Worm (Caenorhabditis elegans) whole organism, young adult: ENCODE measurements around the gene aat-8.

Source experiments
- B0261.1 ChIP-seq: sonication (generic microtip); optimal IDR thresholded peaks from 2 replicates; lab custom pipeline; 2016; ENCODE audit warnings: mild to moderate bottlenecking, missing genetic modification characterization, moderate library complexity, missing compliant biosample characterization
- D2030.7 ChIP-seq: fragments of 200-800 bp; sonication (Bioruptor generic); IDR thresholded peaks from 2 replicates; pipeline ENCODE4 v1.3.6; 2022; ENCODE audit warnings: missing genetic modification reagents, missing genetic modification characterization, missing compliant biosample characterization
- F22D6.2 ChIP-seq: sonication (generic microtip); optimal IDR thresholded peaks from 2 replicates; lab custom pipeline; 2016; ENCODE audit warnings: mild to moderate bottlenecking, missing genetic modification characterization, missing compliant biosample characterization
- F23B12.7 ChIP-seq: sonication (generic microtip); optimal IDR thresholded peaks from 2 replicates; lab custom pipeline; 2017; ENCODE audit warnings: missing genetic modification characterization, mild to moderate bottlenecking, missing compliant biosample characterization, antibody characterized with exemption, moderate library complexity; ENCODE audit not compliant: insufficient read depth
- F37B4.10 ChIP-seq: fragments of 200-800 bp; sonication (Bioruptor generic); IDR thresholded peaks from 2 replicates; pipeline ENCODE4 v1.3.6; 2022; ENCODE audit warnings: missing genetic modification characterization, missing compliant biosample characterization
- F55B11.4 ChIP-seq: sonication (generic microtip); optimal IDR thresholded peaks from 2 replicates; lab custom pipeline; 2016; ENCODE audit warnings: missing compliant biosample characterization, missing genetic modification characterization, borderline replicate concordance; ENCODE audit not compliant: insufficient read depth
- K12H6.12 ChIP-seq: fragments of 200-800 bp; sonication (Bioruptor generic); optimal IDR thresholded peaks from 2 replicates; lab custom pipeline; 2018; ENCODE audit warnings: mild to moderate bottlenecking, missing genetic modification characterization, missing compliant biosample characterization
- Y53F4B.3 ChIP-seq: fragments of 200-800 bp; sonication (Bioruptor generic); IDR thresholded peaks from 2 replicates; pipeline ENCODE4 v1.3.6; 2022; ENCODE audit warnings: missing genetic modification reagents, missing genetic modification characterization, missing compliant biosample characterization
- Y67H2A.10 ChIP-seq: fragments of 200-800 bp; sonication (Bioruptor generic); conservative IDR thresholded peaks from 2 replicates; pipeline ENCODE4 v1.3.6; 2022; ENCODE audit warnings: missing genetic modification reagents, missing genetic modification characterization, missing compliant biosample characterization
- Y95B8A.8 ChIP-seq: fragments of 200-800 bp; sonication (Bioruptor generic); IDR thresholded peaks from 2 replicates; pipeline ENCODE4 v1.3.6; 2022; ENCODE audit warnings: missing genetic modification reagents, missing genetic modification characterization, missing compliant biosample characterization
- atf-7 ChIP-seq: sonication (generic microtip); optimal IDR thresholded peaks from 2 replicates; lab custom pipeline; 2017; ENCODE audit warnings: mild to moderate bottlenecking, missing genetic modification characterization, missing compliant biosample characterization
- ccch-3 ChIP-seq: fragments of 200-800 bp; sonication (Bioruptor generic); optimal IDR thresholded peaks from 2 replicates; lab custom pipeline; 2018; ENCODE audit warnings: mild to moderate bottlenecking, missing genetic modification characterization, missing compliant biosample characterization
- cebp-2 ChIP-seq: fragments of 200-800 bp; sonication (Bioruptor generic); IDR thresholded peaks from 2 replicates; pipeline ENCODE4 v1.3.6; 2022; ENCODE audit warnings: missing genetic modification characterization, missing compliant biosample characterization
- ceh-100 ChIP-seq: fragments of 200-800 bp; sonication (Bioruptor generic); IDR thresholded peaks from 2 replicates; pipeline ENCODE4 v1.3.6; 2022; ENCODE audit warnings: missing genetic modification reagents, missing genetic modification characterization, missing compliant biosample characterization
- ceh-40 ChIP-seq: fragments of 200-800 bp; sonication (Bioruptor generic); IDR thresholded peaks from 2 replicates; pipeline ENCODE4 v1.3.6; 2022; ENCODE audit warnings: missing genetic modification characterization, missing compliant biosample characterization
- ceh-58 ChIP-seq: fragments of 200-800 bp; sonication (Bioruptor generic); IDR thresholded peaks from 2 replicates; pipeline ENCODE4 v1.3.6; 2022; ENCODE audit warnings: missing genetic modification characterization, missing compliant biosample characterization
- ceh-79 ChIP-seq: sonication (generic microtip); optimal IDR thresholded peaks from 2 replicates; lab custom pipeline; 2017; ENCODE audit warnings: mild to moderate bottlenecking, missing genetic modification characterization, missing compliant biosample characterization
- chd-7 ChIP-seq: sonication (generic microtip); optimal IDR thresholded peaks from 2 replicates; lab custom pipeline; 2016; ENCODE audit warnings: mild to moderate bottlenecking, missing genetic modification characterization, moderate library complexity, missing compliant biosample characterization
- die-1 ChIP-seq: sonication (generic microtip); optimal IDR thresholded peaks from 2 replicates; lab custom pipeline; 2016; ENCODE audit warnings: missing genotype, mild to moderate bottlenecking, missing genetic modification characterization, missing compliant biosample characterization
- ekl-4 ChIP-seq: fragments of 200-800 bp; sonication (Bioruptor generic); IDR thresholded peaks from 2 replicates; pipeline ENCODE4 v1.3.6; 2022; ENCODE audit warnings: missing genetic modification reagents, missing genetic modification characterization, missing compliant biosample characterization
- ets-4 ChIP-seq: fragments of 200-800 bp; sonication (Bioruptor generic); optimal IDR thresholded peaks from 2 replicates; lab custom pipeline; 2018; ENCODE audit warnings: mild to moderate bottlenecking, missing genetic modification characterization, missing compliant biosample characterization
- fkh-3 ChIP-seq: sonication (generic microtip); optimal IDR thresholded peaks from 2 replicates; lab custom pipeline; 2016; ENCODE audit warnings: mild to moderate bottlenecking, missing genetic modification characterization, missing compliant biosample characterization
- gei-17 ChIP-seq: fragments of 200-800 bp; sonication (Bioruptor generic); optimal IDR thresholded peaks from 2 replicates; lab custom pipeline; 2018; ENCODE audit warnings: mild to moderate bottlenecking, missing genetic modification characterization, missing compliant biosample characterization
- him-1 ChIP-seq: sonication (generic microtip); optimal IDR thresholded peaks from 2 replicates; lab custom pipeline; 2016; ENCODE audit warnings: missing genotype, missing genetic modification reagents, missing genetic modification characterization, missing compliant biosample characterization
- hsf-1 ChIP-seq: fragments of 200-800 bp; sonication (Bioruptor generic); IDR thresholded peaks from 2 replicates; pipeline ENCODE4 v1.3.6; 2022; ENCODE audit warnings: missing genetic modification reagents, missing genetic modification characterization, missing compliant biosample characterization
- lag-1 ChIP-seq: fragments of 200-800 bp; sonication (Bioruptor generic); IDR thresholded peaks from 2 replicates; pipeline ENCODE4 v1.3.6; 2022; ENCODE audit warnings: missing genetic modification reagents, missing genetic modification characterization, missing compliant biosample characterization
- let-526 ChIP-seq: fragments of 200-800 bp; sonication (Bioruptor generic); IDR thresholded peaks from 2 replicates; pipeline ENCODE4 v1.3.6; 2022; ENCODE audit warnings: missing genetic modification reagents, missing genetic modification characterization, missing compliant biosample characterization
- madf-10 ChIP-seq: sonication (generic microtip); optimal IDR thresholded peaks from 2 replicates; lab custom pipeline; 2016; ENCODE audit warnings: mild to moderate bottlenecking, missing genetic modification characterization, missing compliant biosample characterization
- madf-8 ChIP-seq: fragments of 200-800 bp; sonication (Bioruptor generic); conservative IDR thresholded peaks from 2 replicates; pipeline ENCODE4 v1.3.6; 2022; ENCODE audit warnings: missing genetic modification reagents, missing genetic modification characterization, missing compliant biosample characterization
- mes-4 ChIP-seq: sonication (generic microtip); optimal IDR thresholded peaks from 2 replicates; lab custom pipeline; 2016; ENCODE audit warnings: missing genotype, missing genetic modification characterization, missing compliant biosample characterization
- nfya-1 ChIP-seq: sonication (generic microtip); optimal IDR thresholded peaks from 2 replicates; lab custom pipeline; 2017; ENCODE audit warnings: antibody characterized with exemption, missing compliant biosample characterization, missing genetic modification characterization, borderline replicate concordance; ENCODE audit not compliant: insufficient read depth
- nhr-179 ChIP-seq: sonication (generic microtip); optimal IDR thresholded peaks from 2 replicates; lab custom pipeline; 2016; ENCODE audit warnings: mild to moderate bottlenecking, missing genetic modification characterization, missing compliant biosample characterization
- nhr-27 ChIP-seq: fragments of 200-800 bp; sonication (Bioruptor generic); optimal IDR thresholded peaks from 2 replicates; lab custom pipeline; 2018; ENCODE audit warnings: mild to moderate bottlenecking, missing genetic modification characterization, moderate library complexity, missing compliant biosample characterization
- rcor-1 ChIP-seq: fragments of 200-800 bp; sonication (Bioruptor generic); IDR thresholded peaks from 2 replicates; pipeline ENCODE4 v1.3.6; 2022; ENCODE audit warnings: missing genetic modification reagents, missing genetic modification characterization, missing compliant biosample characterization
- sdz-38 ChIP-seq: sonication (generic microtip); optimal IDR thresholded peaks from 2 replicates; lab custom pipeline; 2016; ENCODE audit warnings: missing genotype, missing genetic modification characterization, missing compliant biosample characterization
- snpc-3.4 ChIP-seq: sonication (generic microtip); optimal IDR thresholded peaks from 2 replicates; lab custom pipeline; 2017; ENCODE audit warnings: missing genetic modification characterization, mild to moderate bottlenecking, missing compliant biosample characterization, antibody characterized with exemption, moderate library complexity, missing genotype, missing genetic modification reagents
- sptf-2 ChIP-seq: fragments of 200-800 bp; sonication (Bioruptor generic); optimal IDR thresholded peaks from 2 replicates; lab custom pipeline; 2018; ENCODE audit warnings: mild to moderate bottlenecking, missing genetic modification characterization, missing compliant biosample characterization
- tbx-9 ChIP-seq: sonication (generic microtip); optimal IDR thresholded peaks from 2 replicates; lab custom pipeline; 2016; ENCODE audit warnings: borderline replicate concordance, missing genetic modification characterization, inconsistent platforms, missing compliant biosample characterization
- ztf-18 ChIP-seq: sonication (generic microtip); optimal IDR thresholded peaks from 2 replicates; lab custom pipeline; 2016; ENCODE audit warnings: missing genotype, mild to moderate bottlenecking, missing genetic modification characterization, missing compliant biosample characterization
- ztf-3 ChIP-seq: fragments of 200-800 bp; sonication (Bioruptor generic); optimal IDR thresholded peaks from 2 replicates; lab custom pipeline; 2018; ENCODE audit warnings: mild to moderate bottlenecking, missing genetic modification characterization, missing compliant biosample characterization

aat-8 gene

ce11 chrIV:3838687-3839086 lies 26.2 kb downstream of the aat-8 start (continued):
- no peak for TF ChIP-seq nhr-27 (tag; lab: Kevin White, UChicago)
- TF ChIP-seq ets-4 (GFP tag; lab: Kevin White, UChicago) = no peak
- no peak for TF ChIP-seq nfya-1 (tag; lab: Kevin White, UChicago)
- TF ChIP-seq sptf-2 = no peak
- TF ChIP-seq, all 124 proteins: peak for 0

- TF ChIP-seq let-526 (GFP tag; lab: Robert Waterston, UW) (no peak), ekl-4 (no peak), K12H6.12 (no peak), Y95B8A.8 (GFP tag; lab: Robert Waterston, UW) (no peak), F22D6.2 (tag; lab: Kevin White, UChicago) (no peak), mes-4 (tag; lab: Kevin White, UChicago) (no peak), ztf-18 (tag; lab: Kevin White, UChicago) (no peak), tbx-9 (tag; lab: Kevin White, UChicago) (no peak), ceh-58 (GFP tag; lab: Robert Waterston, UW) (no peak), die-1 (no peak)
- TF ChIP-seq, all 124 proteins: peak for 0
Measured at ce11 chrIV:3835065-3835464, 29.8 kb downstream of the aat-8 start, which contains the start of gene cal-3. Gene cal-3 (minus strand): TSS chrIV:3835165.

- no peak for TF ChIP-seq sdz-38 (tag; lab: Kevin White, UChicago)
- no peak for TF ChIP-seq chd-7
- no peak for TF ChIP-seq him-1 (tag; lab: Kevin White, UChicago)
- TF ChIP-seq ceh-58 (GFP tag; lab: Robert Waterston, UW) = no peak
- no peak for TF ChIP-seq nhr-179
- TF ChIP-seq snpc-3.4 = no peak
Measured at ce11 chrIV:3833778-3834177, 31.1 kb downstream of the aat-8 start.

- TF ChIP-seq hsf-1 (GFP tag; lab: Robert Waterston, UW) = no peak
- TF ChIP-seq fkh-3 = no peak
Measured at ce11 chrIV:3832040-3832439, 32.8 kb downstream of the aat-8 start.

ce11 chrIV:3827724-3828123 lies 37.1 kb downstream of the aat-8 start:
- TF ChIP-seq ceh-40 (GFP tag; lab: Robert Waterston, UW) = no peak
- no peak for TF ChIP-seq ceh-79 (tag; lab: Kevin White, UChicago)
- TF ChIP-seq cebp-2 (GFP tag; lab: Robert Waterston, UW) = no peak
- TF ChIP-seq atf-7 (tag; lab: Kevin White, UChicago) = no peak
- no peak for TF ChIP-seq F23B12.7 (tag; lab: Kevin White, UChicago)
- TF ChIP-seq ccch-3 (GFP tag; lab: Kevin White, UChicago) = no peak
- TF ChIP-seq madf-10 (tag; lab: Kevin White, UChicago) = no peak
- TF ChIP-seq Y67H2A.10 (GFP tag; lab: Robert Waterston, UW) = no peak
- TF ChIP-seq madf-8 = no peak
- no peak for TF ChIP-seq lag-1 (GFP tag; lab: Robert Waterston, UW)
- TF ChIP-seq F55B11.4 (tag; lab: Kevin White, UChicago) = no peak
- TF ChIP-seq gei-17 (GFP tag; lab: Kevin White, UChicago) = no peak
- TF ChIP-seq rcor-1 (GFP tag; lab: Robert Waterston, UW) = no peak
- no peak for TF ChIP-seq B0261.1 (tag; lab: Kevin White, UChicago)
- no peak for TF ChIP-seq ceh-100 (GFP tag; lab: Robert Waterston, UW)
- TF ChIP-seq ztf-3 (GFP tag; lab: Kevin White, UChicago) = no peak
- no peak for TF ChIP-seq Y53F4B.3
- TF ChIP-seq F37B4.10 (GFP tag; lab: Robert Waterston, UW) = no peak
- TF ChIP-seq D2030.7 (GFP tag; lab: Robert Waterston, UW) = no peak
- no peak for TF ChIP-seq nhr-27 (tag; lab: Kevin White, UChicago)
- TF ChIP-seq, all 124 proteins: peak for 0
